Fruit fly (Drosophila melanogaster) whole organism, adult: ENCODE results near the gene Strump.

Experiments used
- CG12768 ChIP-seq: fragments of 200-800 bp; sonication (Bioruptor generic); optimal IDR thresholded peaks from 2 replicates; lab custom pipeline; 2017; ENCODE audit warnings: missing biosample characterization, missing genetic modification characterization, mild to moderate bottlenecking, moderate library complexity, missing genetic modification reagents
- CG14711 ChIP-seq: fragments of 200-800 bp; sonication (Bioruptor generic); optimal IDR thresholded peaks from 2 replicates; lab custom pipeline; 2018; ENCODE audit warnings: missing biosample characterization, mild to moderate bottlenecking, missing genetic modification characterization, moderate library complexity
- CG5204 ChIP-seq: fragments of 200-800 bp; sonication (Bioruptor generic); optimal IDR thresholded peaks from 2 replicates; lab custom pipeline; 2016; ENCODE audit warnings: missing biosample characterization, missing genetic modification characterization
- CG7045 ChIP-seq: fragments of 200-800 bp; sonication (Bioruptor generic); optimal IDR thresholded peaks from 2 replicates; lab custom pipeline; 2017; ENCODE audit warnings: missing biosample characterization, mild to moderate bottlenecking, missing genetic modification characterization
- Crg-1 ChIP-seq: fragments of 200-800 bp; sonication (Bioruptor generic); optimal IDR thresholded peaks from 2 replicates; lab custom pipeline; 2016; ENCODE audit warnings: missing biosample characterization, missing genetic modification characterization
- Hr96 ChIP-seq: fragments of 200-800 bp; sonication (Bioruptor generic); optimal IDR thresholded peaks from 2 replicates; lab custom pipeline; 2016; ENCODE audit warnings: missing biosample characterization, missing genetic modification characterization
- Mnt ChIP-seq: fragments of 200-800 bp; sonication (Bioruptor generic); optimal IDR thresholded peaks from 2 replicates; lab custom pipeline; 2016; ENCODE audit warnings: missing biosample characterization, mild to moderate bottlenecking, missing genetic modification characterization
- kay ChIP-seq: fragments of 200-800 bp; sonication (Bioruptor generic); peaks from one replicate; lab custom pipeline; 2016; ENCODE audit warnings: missing biosample characterization, missing genetic modification characterization, borderline replicate concordance
- pad ChIP-seq: fragments of 200-800 bp; sonication (Bioruptor generic); optimal IDR thresholded peaks from 3 replicates; lab custom pipeline; 2017; ENCODE audit warnings: missing biosample characterization, missing genetic modification characterization, mild to moderate bottlenecking, moderate library complexity, missing genetic modification reagents

DNA sequence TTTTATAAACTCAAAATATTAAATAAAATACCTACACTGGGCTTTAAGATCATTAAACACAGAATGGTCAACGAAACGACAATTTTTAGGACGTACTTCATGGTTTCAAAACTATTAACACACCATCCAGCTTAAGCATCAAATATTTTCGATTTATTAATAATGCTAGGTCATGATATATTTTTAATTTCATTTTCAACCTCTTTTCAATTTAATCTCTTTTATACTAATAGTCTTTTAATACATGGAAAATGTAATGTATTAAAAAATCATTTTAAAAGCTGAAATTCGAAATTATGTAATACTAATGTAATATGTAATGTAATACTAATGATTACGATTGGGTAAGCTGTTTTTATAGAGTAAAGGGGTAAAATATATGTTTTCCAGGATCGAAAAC, 48.2 kb downstream of the Strump start, which contains the start of gene CG33796:
- TF ChIP-seq kay (GFP tag; lab: Kevin White, UChicago), result no peak
- TF ChIP-seq Hr96, result no peak
- TF ChIP-seq CG7045 (GFP tag; lab: Kevin White, UChicago), result no peak
- TF ChIP-seq CG14711 (tag; lab: Kevin White, UChicago), result no peak
- TF ChIP-seq Mnt (GFP tag; lab: Kevin White, UChicago), result no peak
- no peak for TF ChIP-seq pad (GFP tag; lab: Kevin White, UChicago)
- TF ChIP-seq Crg-1 (GFP tag; lab: Kevin White, UChicago), result no peak
- no peak for TF ChIP-seq CG5204 (GFP tag; lab: Kevin White, UChicago)
- no peak for TF ChIP-seq CG12768 (GFP tag; lab: Kevin White, UChicago)
